Worm (Caenorhabditis elegans) whole organism, L4 larva: ENCODE results near the gene dcn-1.

Experiments used
- ZK546.5 ChIP-seq, 2 experiments: sonication (generic microtip); optimal IDR thresholded peaks; 2 replicates each; lab custom pipeline; 2017; ENCODE audit warnings: missing biosample characterization in 2 of 2, missing genetic modification characterization in 2 of 2
- duxl-1 ChIP-seq: sonication (generic microtip); optimal IDR thresholded peaks from 2 replicates; lab custom pipeline; 2016; ENCODE audit warnings: mild to moderate bottlenecking, missing genetic modification characterization, moderate library complexity, missing compliant biosample characterization; ENCODE audit not compliant: poor library complexity
- hmg-1.1 ChIP-seq: fragments of 200-800 bp; sonication (Bioruptor generic); IDR thresholded peaks from 2 replicates; pipeline ENCODE4 v1.3.6; 2022; ENCODE audit warnings: missing genetic modification reagents, missing genetic modification characterization, missing compliant biosample characterization
- jun-1 ChIP-seq: fragments of 150-350 bp; optimal IDR thresholded peaks from 2 replicates; lab custom pipeline; 2014; ENCODE audit warnings: missing biosample characterization, missing genetic modification reagents, missing genetic modification characterization
- lin-39 ChIP-seq: fragments of 150-350 bp; optimal IDR thresholded peaks from 2 replicates; lab custom pipeline; 2014; ENCODE audit warnings: missing biosample characterization, missing genetic modification reagents, missing genetic modification characterization
- mep-1 ChIP-seq: fragments of 150-350 bp; sonication (generic microtip); optimal IDR thresholded peaks from 3 replicates; lab custom pipeline; 2014; ENCODE audit warnings: missing biosample characterization, missing genetic modification characterization
- mxl-3 ChIP-seq: fragments of 200-800 bp; sonication (Bioruptor generic); optimal IDR thresholded peaks from 2 replicates; lab custom pipeline; 2018; ENCODE audit warnings: mild to moderate bottlenecking, missing genetic modification characterization, missing compliant biosample characterization
- nhr-11 ChIP-seq: fragments of 150-350 bp; optimal IDR thresholded peaks from 2 replicates; lab custom pipeline; 2014; ENCODE audit warnings: missing biosample characterization, missing genetic modification characterization
- pha-4 ChIP-seq, 2 experiments: fragments of 150-350 bp in 1 of 2; fragments of 200-800 bp in 1 of 2; sonication (Bioruptor generic) in 1 of 2; IDR thresholded peaks in 1 of 2; optimal IDR thresholded peaks in 1 of 2; 2 replicates each; pipeline versions ENCODE4 v1.3.6 to Lab custom; 2014 to 2022; ENCODE audit warnings: missing genetic modification characterization in 2 of 2, missing genetic modification reagents in 2 of 2, missing biosample characterization in 1 of 2, missing compliant biosample characterization in 1 of 2
- sdz-12 ChIP-seq: fragments of 200-800 bp; sonication (Bioruptor generic); optimal IDR thresholded peaks from 2 replicates; lab custom pipeline; 2018; ENCODE audit warnings: mild to moderate bottlenecking, missing genetic modification characterization, missing compliant biosample characterization
- snpc-4 ChIP-seq: fragments of 150-350 bp; optimal IDR thresholded peaks from 2 replicates; lab custom pipeline; 2014; ENCODE audit warnings: missing biosample characterization, missing genetic modification characterization
- zfp-2 ChIP-seq: sonication (generic microtip); optimal IDR thresholded peaks from 2 replicates; lab custom pipeline; 2016; ENCODE audit warnings: mild to moderate bottlenecking, missing genetic modification characterization, missing compliant biosample characterization
- zip-2 ChIP-seq: fragments of 150-350 bp; optimal IDR thresholded peaks from 2 replicates; lab custom pipeline; 2014; ENCODE audit warnings: missing biosample characterization, missing genetic modification characterization
- ztf-11 ChIP-seq: fragments of 150-350 bp; optimal IDR thresholded peaks from 2 replicates; lab custom pipeline; 2014; ENCODE audit warnings: missing biosample characterization, missing genetic modification characterization

DNA sequence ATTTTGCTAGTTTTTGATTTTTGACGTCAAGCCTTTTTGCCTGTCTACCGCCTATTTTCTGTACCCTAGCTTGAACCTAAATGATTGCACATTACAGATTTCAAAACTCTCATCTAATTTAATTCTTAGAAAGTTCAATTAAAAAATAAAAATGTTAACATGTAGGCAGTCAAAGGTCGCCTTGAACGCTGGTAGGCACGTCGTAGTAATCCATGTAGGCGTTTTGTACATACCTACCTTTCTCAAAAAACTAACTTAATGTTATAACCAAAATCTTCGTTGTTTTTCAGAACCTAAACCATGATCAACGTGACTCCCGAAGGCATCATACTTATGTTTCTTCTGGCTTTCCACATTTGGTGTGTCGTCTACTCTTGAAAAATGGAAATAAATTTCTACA lies 10.1 kb downstream of the dcn-1 start, which contains the start of gene H38K22.9:
- TF ChIP-seq ztf-11 (tag; lab: Kevin White, UChicago) (no peak), hmg-1.1 (GFP tag; lab: Robert Waterston, UW) (no peak), zip-2 (tag; lab: Kevin White, UChicago) (no peak), mep-1 (tag; lab: Kevin White, UChicago) (no peak), ZK546.5 (tag; optimal IDR thresholded peaks at IDR 0.05; lab: Kevin White, UChicago) (no peak), pha-4 (GFP tag; IDR thresholded peaks at IDR 0.05; lab: Robert Waterston, UW) (no peak), pha-4 (tag; optimal IDR thresholded peaks at IDR 0.05; lab: Kevin White, UChicago) (no peak), sdz-12 (GFP tag; lab: Kevin White, UChicago) (no peak), mxl-3 (no peak), snpc-4 (no peak), nhr-11 (tag; lab: Kevin White, UChicago) (no peak), lin-39 (tag; lab: Kevin White, UChicago) (no peak), zfp-2 (tag; lab: Kevin White, UChicago) (no peak), duxl-1 (tag; lab: Kevin White, UChicago) (no peak), jun-1 (no peak)
